Worm (Caenorhabditis elegans): Measurements from ENCODE around the gene F58E6.6.

The F58E6.6 gene

DNA sequence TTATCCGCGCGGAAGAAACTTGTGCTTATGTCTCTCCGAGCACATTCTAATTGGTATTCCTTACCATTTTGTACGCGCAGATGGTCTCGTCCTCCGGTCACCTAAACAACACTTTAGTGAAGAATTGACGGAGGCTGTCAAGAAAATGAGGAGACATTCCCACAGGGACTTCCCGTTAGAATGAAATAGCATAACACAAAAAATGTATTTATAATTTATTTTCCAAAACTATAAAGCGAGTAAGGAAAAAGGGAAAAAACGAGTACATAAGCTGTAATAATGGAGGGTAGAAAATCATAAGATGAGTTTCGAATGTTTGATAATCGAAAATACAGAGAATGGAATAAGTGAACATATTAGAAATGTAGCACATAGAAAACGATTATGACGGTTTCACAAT lies 22.9 kb upstream of the F58E6.6 start, which contains the start of gene F46B6.12:
TSS of gene F46B6.12 (minus strand) at position 101 of the 400 bp plus-strand sequence.
- TF ChIP-seq dpff-1 (tag; optimal IDR thresholded peaks at IDR 0.05) (no peak), B0019.2 (GFP tag; conservative IDR thresholded peaks at IDR 0.05) (no peak), athp-1 (tag; optimal IDR thresholded peaks at IDR 0.05) (no peak), lag-1 (GFP tag; IDR thresholded peaks at IDR 0.05) (no peak), rcor-1 (GFP tag; IDR thresholded peaks at IDR 0.05) (no peak), ceh-40 (GFP tag; IDR thresholded peaks at IDR 0.05) (no peak), mcd-1 (GFP tag; IDR thresholded peaks at IDR 0.05) (no peak), atf-7 (tag; optimal IDR thresholded peaks at IDR 0.05) (no peak), F39B2.1 (GFP tag; IDR thresholded peaks at IDR 0.05) (no peak), ekl-4 (GFP tag; IDR thresholded peaks at IDR 0.05) (no peak), ets-4 (GFP tag; optimal IDR thresholded peaks at IDR 0.05) (no peak), lin-54 (GFP tag; optimal IDR thresholded peaks at IDR 0.05) (no peak), dox-1 (GFP tag; IDR thresholded peaks at IDR 0.05) (no peak), let-526 (GFP tag; IDR thresholded peaks at IDR 0.05) (no peak), rpc-1 (optimal IDR thresholded peaks at IDR 0.05) (no peak), rpc-1 (tag; optimal IDR thresholded peaks at IDR 0.05) (no peak), ztf-25 (GFP tag; IDR thresholded peaks at IDR 0.05) (no peak), mes-4 (tag; optimal IDR thresholded peaks at IDR 0.05) (no peak)

DNA sequence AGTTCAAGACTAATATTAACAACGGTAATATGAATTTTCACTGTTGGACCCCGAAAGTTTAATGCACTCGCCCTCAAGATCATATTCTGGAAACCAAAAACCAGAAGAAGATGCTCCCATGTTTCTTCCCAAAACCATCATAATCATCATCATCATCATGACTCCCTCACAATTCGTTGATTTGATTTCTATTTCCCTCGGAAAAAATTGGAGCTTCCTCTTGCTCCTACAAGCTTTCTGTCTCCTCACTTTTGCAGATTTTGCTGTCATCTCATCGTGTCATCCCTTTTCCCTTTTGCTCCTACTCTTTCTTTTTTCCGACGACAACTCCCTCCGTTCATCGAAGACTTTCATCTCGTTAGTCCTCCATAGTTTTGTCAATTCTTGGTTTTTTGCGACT lies 19.2 kb upstream of the F58E6.6 start, which contains the start of gene F46B6.2:
TSS of gene F46B6.2 (plus strand) at position 316 of the 400 bp plus-strand sequence.
- TF ChIP-seq mxl-1 (tag; optimal IDR thresholded peaks at IDR 0.05) (no peak), snpc-3.4 (tag; optimal IDR thresholded peaks at IDR 0.05) (no peak), Y95B8A.8 (GFP tag; IDR thresholded peaks at IDR 0.05) (no peak), dpff-1 (tag; optimal IDR thresholded peaks at IDR 0.05) (no peak), F10E7.11 (tag; optimal IDR thresholded peaks at IDR 0.05) (no peak), ama-1 (optimal IDR thresholded peaks at IDR 0.05) (no peak), ama-1 (GFP tag; optimal IDR thresholded peaks at IDR 0.05) (no peak)

DNA sequence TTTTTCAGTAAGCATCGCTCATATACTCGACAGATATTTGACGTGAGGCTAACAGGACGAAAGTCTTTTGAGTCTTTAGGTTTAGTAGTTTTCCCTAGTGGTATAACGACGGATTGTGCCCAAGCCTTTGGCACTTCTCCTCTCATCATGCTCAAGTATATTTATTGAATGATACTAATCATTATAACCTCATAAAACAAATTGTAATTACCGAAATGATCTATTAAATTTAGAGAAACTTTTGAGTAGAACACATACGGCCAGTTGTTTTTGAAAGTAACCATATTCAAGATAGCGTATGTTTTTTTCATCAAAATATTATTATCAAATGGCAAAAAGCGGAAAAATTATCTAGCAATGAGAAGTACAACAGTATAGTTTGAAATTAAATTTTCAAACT lies 18.5 kb upstream of the F58E6.6 start:
- TF ChIP-seq mel-28 (tag; optimal IDR thresholded peaks at IDR 0.05; ENCODE audit: borderline replicate concordance) (no peak), fkh-3 (tag; optimal IDR thresholded peaks at IDR 0.05) (no peak), Y56A3A.18 (GFP tag; IDR thresholded peaks at IDR 0.05) (no peak), mes-4 (tag; optimal IDR thresholded peaks at IDR 0.05) (no peak), attf-5 (GFP tag; optimal IDR thresholded peaks at IDR 0.05) (no peak), gei-17 (GFP tag; optimal IDR thresholded peaks at IDR 0.05) (no peak), attf-3 (GFP tag; conservative IDR thresholded peaks at IDR 0.05) (no peak), pbrm-1 (GFP tag; IDR thresholded peaks at IDR 0.05) (no peak), B0019.2 (GFP tag; conservative IDR thresholded peaks at IDR 0.05) (no peak), T07F8.4 (tag; optimal IDR thresholded peaks at IDR 0.05) (no peak), lag-1 (GFP tag; IDR thresholded peaks at IDR 0.05) (no peak), hrde-1 (tag; optimal IDR thresholded peaks at IDR 0.05; ENCODE audit: borderline replicate concordance) (no peak), F57A8.1 (GFP tag; optimal IDR thresholded peaks at IDR 0.05) (no peak), him-1 (tag; optimal IDR thresholded peaks at IDR 0.05) (no peak), ceh-27 (GFP tag; optimal IDR thresholded peaks at IDR 0.05) (no peak)

All from whole organism, young adult.